Worm (Caenorhabditis elegans) whole organism, L2 larva: ENCODE measurements around the gene sto-5.

Experiments used
- C34F6.9 ChIP-seq: fragments of 150-350 bp; optimal IDR thresholded peaks from 2 replicates; lab custom pipeline; 2014; ENCODE audit warnings: missing biosample characterization, missing genetic modification characterization
- R02D3.7 ChIP-seq: fragments of 150-350 bp; optimal IDR thresholded peaks from 2 replicates; lab custom pipeline; 2014; ENCODE audit warnings: missing biosample characterization, missing genetic modification characterization
- Y55F3AM.14 ChIP-seq: fragments of 200-800 bp; sonication (Bioruptor generic); optimal IDR thresholded peaks from 2 replicates; lab custom pipeline; 2018; ENCODE audit warnings: mild to moderate bottlenecking, missing genetic modification characterization, missing compliant biosample characterization
- ZK546.5 ChIP-seq: sonication (generic microtip); optimal IDR thresholded peaks from 2 replicates; lab custom pipeline; 2017; ENCODE audit warnings: missing biosample characterization, missing genetic modification characterization
- ama-1 ChIP-seq: fragments of 150-350 bp; optimal IDR thresholded peaks from 2 replicates; lab custom pipeline; 2018; ENCODE audit warnings: inconsistent platforms
- blmp-1 ChIP-seq: sonication (generic microtip); optimal IDR thresholded peaks from 2 replicates; lab custom pipeline; 2017; ENCODE audit warnings: missing genetic modification characterization, mild to moderate bottlenecking, missing compliant biosample characterization, antibody characterized with exemption, moderate library complexity; ENCODE audit not compliant: insufficient read depth
- ceh-82 ChIP-seq: fragments of 150-350 bp; optimal IDR thresholded peaks from 2 replicates; lab custom pipeline; 2014; ENCODE audit warnings: missing biosample characterization, missing genetic modification characterization
- crh-2 ChIP-seq: sonication (generic microtip); optimal IDR thresholded peaks from 2 replicates; lab custom pipeline; 2017; ENCODE audit warnings: missing biosample characterization, missing genetic modification characterization
- egl-27 ChIP-seq: sonication (generic microtip); optimal IDR thresholded peaks from 3 replicates; lab custom pipeline; 2017; ENCODE audit warnings: missing biosample characterization, missing genetic modification reagents, missing genetic modification characterization
- elt-1 ChIP-seq: fragments of 150-350 bp; optimal IDR thresholded peaks from 2 replicates; lab custom pipeline; 2014; ENCODE audit warnings: missing biosample characterization, missing genetic modification characterization
- elt-3 ChIP-seq: sonication (generic microtip); optimal IDR thresholded peaks from 2 replicates; lab custom pipeline; 2017; ENCODE audit warnings: missing biosample characterization, missing genetic modification characterization
- fos-1 ChIP-seq: fragments of 150-350 bp; optimal IDR thresholded peaks from 2 replicates; lab custom pipeline; 2014; ENCODE audit warnings: missing biosample characterization, missing genetic modification characterization
- lin-11 ChIP-seq: fragments of 150-350 bp; sonication (generic microtip); optimal IDR thresholded peaks from 2 replicates; lab custom pipeline; 2014; ENCODE audit warnings: missing biosample characterization, missing genetic modification characterization, inconsistent platforms, mixed read lengths
- lin-39 ChIP-seq: fragments of 150-350 bp; optimal IDR thresholded peaks from 2 replicates; lab custom pipeline; 2014; ENCODE audit warnings: missing biosample characterization, missing genetic modification reagents, missing genetic modification characterization
- mbf-1 ChIP-seq: sonication (generic microtip); optimal IDR thresholded peaks from 2 replicates; lab custom pipeline; 2017; ENCODE audit warnings: missing biosample characterization, missing genetic modification characterization
- mdl-1 ChIP-seq, 2 experiments: fragments of 150-350 bp in 1 of 2; sonication (generic microtip) in 1 of 2; optimal IDR thresholded peaks; 2 replicates each; lab custom pipeline; 2017; ENCODE audit warnings: missing biosample characterization in 2 of 2, missing genetic modification characterization in 2 of 2
- nhr-10 ChIP-seq: sonication (generic microtip); optimal IDR thresholded peaks from 2 replicates; lab custom pipeline; 2017; ENCODE audit warnings: missing biosample characterization, missing genetic modification characterization
- nhr-11 ChIP-seq: fragments of 150-350 bp; optimal IDR thresholded peaks from 2 replicates; lab custom pipeline; 2014; ENCODE audit warnings: missing biosample characterization, missing genetic modification characterization
- nhr-12 ChIP-seq: fragments of 150-350 bp; optimal IDR thresholded peaks from 2 replicates; lab custom pipeline; 2014; ENCODE audit warnings: missing biosample characterization, missing genetic modification characterization
- nhr-21 ChIP-seq: fragments of 150-350 bp; optimal IDR thresholded peaks from 2 replicates; lab custom pipeline; 2014; ENCODE audit warnings: missing biosample characterization, missing genetic modification characterization
- nhr-23 ChIP-seq: fragments of 150-350 bp; optimal IDR thresholded peaks from 2 replicates; lab custom pipeline; 2014; ENCODE audit warnings: missing biosample characterization, missing genetic modification reagents, missing genetic modification characterization
- nhr-237 ChIP-seq: fragments of 150-350 bp; optimal IDR thresholded peaks from 2 replicates; lab custom pipeline; 2014; ENCODE audit warnings: missing biosample characterization, missing genetic modification characterization
- peb-1 ChIP-seq: fragments of 150-350 bp; optimal IDR thresholded peaks from 2 replicates; lab custom pipeline; 2014; ENCODE audit warnings: missing biosample characterization, missing genetic modification characterization
- sem-4 ChIP-seq: fragments of 150-350 bp; optimal IDR thresholded peaks from 2 replicates; lab custom pipeline; 2014; ENCODE audit warnings: missing biosample characterization, missing genetic modification reagents, missing genetic modification characterization
- skn-1 ChIP-seq: sonication (generic microtip); optimal IDR thresholded peaks from 2 replicates; lab custom pipeline; 2017; ENCODE audit warnings: missing biosample characterization, missing genetic modification characterization
- sma-3 ChIP-seq: sonication (generic microtip); optimal IDR thresholded peaks from 2 replicates; lab custom pipeline; 2016; ENCODE audit warnings: missing genetic modification reagents, missing genetic modification characterization, missing compliant biosample characterization
- snpc-4 ChIP-seq: fragments of 150-350 bp; optimal IDR thresholded peaks from 2 replicates; lab custom pipeline; 2014; ENCODE audit warnings: missing biosample characterization, missing genetic modification characterization
- unc-39 ChIP-seq: fragments of 150-350 bp; optimal IDR thresholded peaks from 2 replicates; lab custom pipeline; 2014; ENCODE audit warnings: missing biosample characterization, missing genetic modification characterization
- unc-55 ChIP-seq: fragments of 150-350 bp; sonication (generic microtip); optimal IDR thresholded peaks from 3 replicates; lab custom pipeline; 2014; ENCODE audit warnings: missing biosample characterization, missing genetic modification reagents, missing genetic modification characterization
- unc-62 ChIP-seq: fragments of 150-350 bp; optimal IDR thresholded peaks from 2 replicates; lab custom pipeline; 2014; ENCODE audit warnings: missing biosample characterization, missing genetic modification reagents, missing genetic modification characterization
- zag-1 ChIP-seq: fragments of 150-350 bp; optimal IDR thresholded peaks from 2 replicates; lab custom pipeline; 2014; ENCODE audit warnings: missing biosample characterization, missing genetic modification characterization
- ztf-1 ChIP-seq: fragments of 200-800 bp; sonication (Bioruptor generic); conservative IDR thresholded peaks from 2 replicates; pipeline ENCODE4 v1.3.6; 2022; ENCODE audit warnings: missing genetic modification characterization, missing compliant biosample characterization
- ztf-11 ChIP-seq: sonication (generic microtip); optimal IDR thresholded peaks from 2 replicates; lab custom pipeline; 2017; ENCODE audit warnings: missing biosample characterization, missing genetic modification characterization
- ztf-4 ChIP-seq: fragments of 150-350 bp; optimal IDR thresholded peaks from 2 replicates; lab custom pipeline; 2014; ENCODE audit warnings: missing biosample characterization, missing genetic modification characterization

Gene sto-5

DNA sequence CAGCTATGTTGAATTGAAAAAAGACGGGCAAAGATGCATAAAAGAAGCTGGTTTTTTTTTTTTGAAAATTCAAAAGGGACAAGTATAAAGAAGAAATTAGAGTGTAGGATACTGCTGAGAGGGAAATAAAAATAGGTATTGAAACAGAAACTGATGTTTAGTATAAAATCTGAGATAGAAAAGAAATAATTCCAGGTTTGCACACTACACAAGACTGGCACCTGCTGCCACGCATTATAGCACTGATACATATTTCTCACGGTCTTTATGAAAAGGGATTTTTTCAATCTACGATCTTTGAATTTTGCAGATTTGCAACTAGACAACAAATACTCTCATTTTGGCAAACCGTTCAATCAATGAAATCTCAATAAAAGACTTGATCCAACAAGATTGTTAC lies 38.1 kb upstream of the sto-5 start:
- TF ChIP-seq mbf-1 (tag; lab: Kevin White, UChicago) (no peak), R02D3.7 (tag; lab: Kevin White, UChicago) (no peak), unc-62 (GFP tag; lab: Kevin White, UChicago) (no peak), nhr-11 (tag; lab: Kevin White, UChicago) (no peak), crh-2 (tag; lab: Kevin White, UChicago) (no peak), ZK546.5 (no peak)

DNA sequence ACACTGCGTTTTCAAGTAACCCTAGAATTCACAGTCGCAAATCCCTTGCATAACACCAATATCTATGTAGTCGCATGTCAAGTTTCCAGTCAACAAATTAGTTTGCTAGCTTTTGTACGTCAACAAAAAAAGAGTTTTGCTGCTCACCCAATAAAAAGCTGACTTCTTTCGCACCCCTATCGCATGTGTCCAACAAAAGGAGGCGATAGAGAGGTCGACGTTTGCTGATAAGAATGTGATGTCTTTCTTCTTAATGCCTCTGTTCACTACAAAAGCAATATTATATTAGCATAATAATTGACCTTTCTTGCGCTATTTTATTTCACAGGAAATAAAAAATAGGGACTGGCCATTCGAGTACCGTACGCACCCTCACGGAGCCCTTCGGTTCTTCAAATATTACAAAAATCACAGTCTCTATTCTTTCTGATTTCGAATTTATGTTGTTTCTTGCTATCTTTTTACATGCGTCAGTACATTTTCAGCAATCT lies 34.7 kb upstream of the sto-5 start, which contains the start of gene T20F7.3:
Gene T20F7.3, plus strand, starts transcription at position 441 of the 491 bp plus-strand sequence.
- TF ChIP-seq fos-1 (tag; lab: Kevin White, UChicago) = peak; percentile 39
- no peak for TF ChIP-seq ztf-11 (tag; lab: Kevin White, UChicago)

DNA sequence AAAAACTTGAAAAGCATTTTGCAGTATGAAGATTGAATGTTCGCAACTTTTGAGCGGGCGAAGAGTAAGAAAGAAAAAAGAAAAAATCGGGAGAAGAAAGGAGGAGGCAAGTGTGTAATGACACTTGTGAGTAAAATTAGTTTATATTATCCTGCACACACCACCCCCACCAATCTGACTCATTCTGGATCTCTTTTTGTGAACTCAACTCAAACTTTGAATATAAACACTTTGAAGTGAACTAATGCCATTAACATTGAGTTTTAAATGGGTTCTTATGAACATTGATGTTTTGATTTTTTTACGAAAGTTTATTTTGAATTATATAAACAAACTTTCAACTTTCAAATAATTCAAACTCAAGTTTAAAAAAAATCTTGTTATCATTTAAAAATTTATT lies 19.7 kb upstream of the sto-5 start, which contains the start of gene F41G4.8:
Gene F41G4.8, minus strand, starts transcription at position 101 of the 400 bp plus-strand sequence.
- no peak for TF ChIP-seq peb-1
- TF ChIP-seq blmp-1 (tag; lab: Kevin White, UChicago) = no peak
- TF ChIP-seq ztf-11 (tag; lab: Kevin White, UChicago) = no peak
- TF ChIP-seq ama-1 (lab: Kevin White, UChicago) = no peak
- no peak for TF ChIP-seq ztf-1
- no peak for TF ChIP-seq sma-3
- no peak for TF ChIP-seq egl-27
- no peak for TF ChIP-seq nhr-23 (tag; lab: Kevin White, UChicago)
- TF ChIP-seq nhr-12 (tag; lab: Kevin White, UChicago) = no peak
- TF ChIP-seq ceh-82 (tag; lab: Kevin White, UChicago) = no peak
- no peak for TF ChIP-seq snpc-4 (tag; lab: Kevin White, UChicago)
- TF ChIP-seq Y55F3AM.14 = no peak
- TF ChIP-seq zag-1 (tag; lab: Kevin White, UChicago) = no peak

DNA sequence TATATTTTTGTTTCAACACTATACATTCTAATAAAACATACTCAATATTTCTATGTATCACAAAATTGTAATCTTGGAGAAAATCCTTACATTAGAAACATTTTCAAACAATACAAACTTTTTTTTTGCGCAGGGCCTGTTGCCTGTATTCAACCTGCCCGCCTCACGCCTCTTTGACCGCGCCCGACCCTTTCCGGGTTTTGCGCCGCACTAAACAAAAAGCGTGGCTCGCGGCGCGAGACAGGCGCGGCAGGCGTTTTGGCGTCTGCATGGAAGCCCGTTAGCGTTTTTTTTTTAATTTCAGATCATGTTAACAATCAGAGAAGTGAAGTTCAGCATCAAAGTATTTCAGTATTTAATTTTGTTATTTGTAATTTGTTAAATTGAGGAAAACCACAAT lies 17.7 kb upstream of the sto-5 start:
- no peak for TF ChIP-seq crh-2 (tag; lab: Kevin White, UChicago)
- TF ChIP-seq ama-1 (lab: Kevin White, UChicago) = no peak
- TF ChIP-seq lin-39 (tag; lab: Kevin White, UChicago) = no peak
- no peak for TF ChIP-seq mdl-1 (tag; optimal IDR thresholded peaks at IDR 0.05; lab: Kevin White, UChicago)
- TF ChIP-seq elt-1 (tag; lab: Kevin White, UChicago) = no peak
- TF ChIP-seq nhr-237 = no peak
- no peak for TF ChIP-seq unc-55 (GFP tag; lab: Kevin White, UChicago)
- no peak for TF ChIP-seq unc-39 (tag; lab: Kevin White, UChicago)
- TF ChIP-seq sma-3 = no peak
- no peak for TF ChIP-seq ztf-1
- no peak for TF ChIP-seq lin-11 (tag; lab: Kevin White, UChicago)
- no peak for TF ChIP-seq nhr-10 (tag; lab: Kevin White, UChicago)
- TF ChIP-seq peb-1 = no peak
- TF ChIP-seq nhr-12 (tag; lab: Kevin White, UChicago) = no peak
- TF ChIP-seq nhr-21 (tag; lab: Kevin White, UChicago) = no peak
- no peak for TF ChIP-seq skn-1 (tag; lab: Kevin White, UChicago)

DNA sequence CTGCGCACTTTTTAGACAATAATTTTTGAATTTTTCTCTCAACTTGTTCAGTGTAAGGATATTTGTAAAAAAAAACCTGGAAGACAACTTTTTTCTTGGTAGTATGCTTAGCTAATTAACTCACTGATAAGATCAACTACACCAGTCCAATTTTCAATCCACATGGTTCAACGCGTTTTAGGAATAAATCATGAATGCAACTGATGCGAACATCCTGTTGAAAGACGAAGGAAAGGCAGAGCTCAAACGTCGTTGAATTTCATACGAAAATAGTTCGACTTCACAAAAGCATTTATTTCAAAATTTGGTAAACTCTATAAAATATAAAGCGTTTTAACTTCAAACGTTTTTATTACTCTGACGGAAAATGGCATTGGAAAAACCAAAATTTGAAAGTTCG lies 15.5 kb upstream of the sto-5 start, which contains the start of gene dyla-1:
Gene dyla-1, plus strand, starts transcription at position 301 of the 400 bp plus-strand sequence.
- no peak for TF ChIP-seq sem-4 (tag; lab: Kevin White, UChicago)
- TF ChIP-seq C34F6.9 (tag; lab: Kevin White, UChicago) = no peak
- TF ChIP-seq skn-1 (tag; lab: Kevin White, UChicago) = no peak

DNA sequence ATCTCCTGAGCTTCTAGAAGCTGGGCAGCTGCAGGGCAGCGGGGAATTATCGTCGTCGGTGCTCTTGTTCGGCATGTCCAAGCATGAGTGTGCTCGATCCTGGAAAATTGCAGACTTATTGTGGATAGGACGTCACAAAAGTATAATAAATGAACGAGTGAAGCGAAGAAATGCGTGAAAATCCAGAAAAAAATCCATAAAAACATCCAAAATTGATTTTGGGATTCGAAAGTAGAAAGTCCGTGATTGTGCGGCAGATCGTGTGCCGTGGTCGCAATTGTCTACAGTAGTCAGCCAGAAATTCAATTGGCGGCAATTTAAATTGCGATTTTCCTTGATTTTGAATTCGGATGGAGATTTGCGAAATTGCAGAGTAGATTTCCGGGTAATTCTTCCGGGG lies 11.0 kb upstream of the sto-5 start, which contains the start of gene F41G4.7:
Gene F41G4.7, minus strand, starts transcription at position 101 of the 400 bp plus-strand sequence.
- TF ChIP-seq unc-62 (GFP tag; lab: Kevin White, UChicago) = no peak
- no peak for TF ChIP-seq sem-4 (tag; lab: Kevin White, UChicago)
- TF ChIP-seq elt-3 (tag; lab: Kevin White, UChicago) = no peak
- no peak for TF ChIP-seq ztf-4
- no peak for TF ChIP-seq unc-39 (tag; lab: Kevin White, UChicago)
- TF ChIP-seq ama-1 (lab: Kevin White, UChicago) = no peak
